Worm (Caenorhabditis elegans) whole organism, early embryonic: ENCODE measurements around the gene F59B10.3.

Source experiments
- B0310.2 ChIP-seq: sonication (generic microtip); optimal IDR thresholded peaks from 2 replicates; lab custom pipeline; 2016; ENCODE audit warnings: mild to moderate bottlenecking, missing genetic modification characterization, missing compliant biosample characterization
- F13C5.2 ChIP-seq: sonication (generic microtip); optimal IDR thresholded peaks from 2 replicates; lab custom pipeline; 2017; ENCODE audit warnings: mild to moderate bottlenecking, missing genetic modification characterization, inconsistent platforms, missing compliant biosample characterization
- aly-1 ChIP-seq: sonication (generic microtip); optimal IDR thresholded peaks from 2 replicates; lab custom pipeline; 2016; ENCODE audit warnings: missing genetic modification characterization, missing compliant biosample characterization
- ama-1 ChIP-seq: fragments of 150-350 bp; optimal IDR thresholded peaks from 2 replicates; lab custom pipeline; 2014
- ets-7 ChIP-seq: sonication (generic microtip); optimal IDR thresholded peaks from 2 replicates; lab custom pipeline; 2016; ENCODE audit warnings: missing genotype, missing genetic modification characterization, missing compliant biosample characterization
- flt-1 ChIP-seq: fragments of 200-800 bp; sonication (Bioruptor generic); IDR thresholded peaks from 2 replicates; pipeline ENCODE4 v1.3.6; 2022; ENCODE audit warnings: missing genetic modification characterization, missing compliant biosample characterization
- hmg-4 ChIP-seq: fragments of 200-800 bp; sonication (Bioruptor generic); optimal IDR thresholded peaks from 2 replicates; lab custom pipeline; 2018; ENCODE audit warnings: mild to moderate bottlenecking, missing genetic modification characterization, missing compliant biosample characterization
- hnd-1 ChIP-seq: sonication (generic microtip); optimal IDR thresholded peaks from 2 replicates; lab custom pipeline; 2016; ENCODE audit warnings: missing genetic modification characterization, missing compliant biosample characterization
- scrt-1 ChIP-seq: fragments of 200-800 bp; sonication (Bioruptor generic); IDR thresholded peaks from 2 replicates; pipeline ENCODE4 v1.3.6; 2022; ENCODE audit warnings: missing genetic modification characterization, missing compliant biosample characterization
- sea-1 ChIP-seq: fragments of 200-800 bp; sonication (Bioruptor generic); conservative IDR thresholded peaks from 2 replicates; pipeline ENCODE4 v1.3.6; 2022; ENCODE audit warnings: missing genetic modification characterization, missing compliant biosample characterization
- tbx-11 ChIP-seq: fragments of 200-800 bp; sonication (Bioruptor generic); IDR thresholded peaks from 2 replicates; pipeline ENCODE4 v1.3.6; 2022; ENCODE audit warnings: missing genetic modification characterization, missing compliant biosample characterization
- tbx-37 ChIP-seq: fragments of 200-800 bp; sonication (Bioruptor generic); conservative IDR thresholded peaks from 2 replicates; pipeline ENCODE4 v1.3.6; 2022; ENCODE audit warnings: missing genetic modification reagents, missing genetic modification characterization, missing compliant biosample characterization

DNA sequence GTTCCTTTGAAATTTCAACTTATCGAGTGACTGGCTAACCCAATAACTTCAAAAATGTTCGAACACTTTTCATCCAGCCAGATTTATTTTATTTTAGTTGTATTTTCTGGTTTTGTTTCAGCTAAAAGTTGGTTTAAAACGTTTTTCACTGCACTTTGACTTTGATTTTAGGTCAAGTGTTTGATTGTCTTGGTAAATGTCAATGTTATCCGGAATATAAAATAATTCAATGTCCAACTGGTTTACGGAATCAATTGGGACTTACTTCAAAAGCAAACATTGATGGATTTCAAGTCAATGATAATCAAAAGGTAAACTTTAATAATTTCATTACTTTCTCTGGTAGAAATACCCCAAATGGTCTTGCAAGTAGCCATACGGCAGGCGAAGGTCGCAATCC is 26.5 kb upstream of the F59B10.3 start:
- TF ChIP-seq ets-7 (tag; lab: Kevin White, UChicago) = no peak
- no peak for TF ChIP-seq hmg-4
- TF ChIP-seq ama-1 (lab: Kevin White, UChicago) = no peak
- TF ChIP-seq hnd-1 (tag; lab: Kevin White, UChicago) = no peak
- no peak for TF ChIP-seq F13C5.2
- TF ChIP-seq sea-1 = no peak
- no peak for TF ChIP-seq flt-1
- TF ChIP-seq tbx-11 = no peak
- no peak for TF ChIP-seq aly-1 (tag; lab: Kevin White, UChicago)
- no peak for TF ChIP-seq B0310.2 (tag; lab: Kevin White, UChicago)
- no peak for TF ChIP-seq tbx-37
- TF ChIP-seq scrt-1 (GFP tag; lab: Robert Waterston, UW) = no peak
